Worm (Caenorhabditis elegans) whole organism, midembryonic: ENCODE data around the gene gst-12.

Experiments used
- T22C8.4 ChIP-seq: fragments of 200-800 bp; sonication (Bioruptor generic); IDR thresholded peaks from 2 replicates; pipeline ENCODE4 v1.3.6; 2022; ENCODE audit warnings: missing genetic modification characterization, missing compliant biosample characterization
- cog-1 ChIP-seq: sonication (generic microtip); optimal IDR thresholded peaks from 2 replicates; lab custom pipeline; 2016; ENCODE audit warnings: missing genetic modification characterization, missing compliant biosample characterization
- flt-1 ChIP-seq: fragments of 200-800 bp; sonication (Bioruptor generic); IDR thresholded peaks from 2 replicates; pipeline ENCODE4 v1.3.6; 2022; ENCODE audit warnings: missing genetic modification characterization, missing compliant biosample characterization
- klf-2 ChIP-seq: fragments of 200-800 bp; sonication (Bioruptor generic); conservative IDR thresholded peaks from 2 replicates; pipeline ENCODE4 v1.3.6; 2022; ENCODE audit warnings: missing genetic modification reagents, missing genetic modification characterization, missing compliant biosample characterization
- med-1 ChIP-seq: sonication (generic microtip); optimal IDR thresholded peaks from 2 replicates; lab custom pipeline; 2017; ENCODE audit warnings: missing genetic modification characterization, mild to moderate bottlenecking, missing compliant biosample characterization, antibody characterized with exemption, missing genetic modification reagents; ENCODE audit not compliant: insufficient read depth
- ref-1 ChIP-seq: fragments of 200-800 bp; sonication (Bioruptor generic); conservative IDR thresholded peaks from 2 replicates; pipeline ENCODE4 v1.3.6; 2022; ENCODE audit warnings: missing genetic modification reagents, missing genetic modification characterization, missing compliant biosample characterization
- tab-1 ChIP-seq: fragments of 200-800 bp; sonication (Bioruptor generic); IDR thresholded peaks from 2 replicates; pipeline ENCODE4 v1.3.6; 2022; ENCODE audit warnings: missing genetic modification characterization, missing compliant biosample characterization
- ztf-23 ChIP-seq: fragments of 200-800 bp; sonication (Bioruptor generic); IDR thresholded peaks from 2 replicates; pipeline ENCODE4 v1.3.6; 2022; ENCODE audit warnings: missing genetic modification reagents, missing genetic modification characterization, missing compliant biosample characterization
- ztf-29 ChIP-seq: fragments of 200-800 bp; sonication (Bioruptor generic); IDR thresholded peaks from 2 replicates; pipeline ENCODE4 v1.3.6; 2022; ENCODE audit warnings: missing genetic modification reagents, missing genetic modification characterization, missing compliant biosample characterization

gst-12 gene

DNA sequence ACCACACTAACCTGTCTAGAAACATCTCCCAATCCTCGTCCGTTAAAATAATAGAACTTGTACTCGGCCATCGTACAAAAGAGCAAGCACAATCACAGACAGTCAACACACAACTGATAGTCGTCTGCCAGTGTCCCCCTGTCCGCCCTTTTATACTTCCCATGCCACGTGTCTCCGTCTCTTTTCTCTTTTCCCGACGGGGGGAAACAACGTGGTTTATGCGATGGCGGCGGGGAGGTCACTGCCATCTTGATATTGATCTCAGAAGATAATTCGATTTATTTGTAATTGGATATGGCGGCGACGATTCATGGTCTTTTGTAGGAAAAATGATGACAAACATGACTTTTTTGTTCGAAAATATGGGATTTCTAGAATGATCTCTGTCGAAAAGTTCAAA is 8.2 kb downstream of the gst-12 start, which contains the start of gene gst-20:
gst-20 (minus strand) TSS at position 170 of the 400 bp plus-strand sequence.
- no peak for TF ChIP-seq klf-2 (GFP tag; lab: Robert Waterston, UW)
- TF ChIP-seq cog-1 (tag; lab: Kevin White, UChicago) = no peak
- no peak for TF ChIP-seq ztf-29 (GFP tag; lab: Robert Waterston, UW)
- TF ChIP-seq ref-1 = no peak
- TF ChIP-seq T22C8.4 = no peak
- TF ChIP-seq ztf-23 = no peak
- no peak for TF ChIP-seq flt-1 (GFP tag; lab: Robert Waterston, UW)
- no peak for TF ChIP-seq tab-1 (GFP tag; lab: Robert Waterston, UW)
- TF ChIP-seq med-1 (GFP tag; lab: Kevin White, UChicago) = no peak

DNA sequence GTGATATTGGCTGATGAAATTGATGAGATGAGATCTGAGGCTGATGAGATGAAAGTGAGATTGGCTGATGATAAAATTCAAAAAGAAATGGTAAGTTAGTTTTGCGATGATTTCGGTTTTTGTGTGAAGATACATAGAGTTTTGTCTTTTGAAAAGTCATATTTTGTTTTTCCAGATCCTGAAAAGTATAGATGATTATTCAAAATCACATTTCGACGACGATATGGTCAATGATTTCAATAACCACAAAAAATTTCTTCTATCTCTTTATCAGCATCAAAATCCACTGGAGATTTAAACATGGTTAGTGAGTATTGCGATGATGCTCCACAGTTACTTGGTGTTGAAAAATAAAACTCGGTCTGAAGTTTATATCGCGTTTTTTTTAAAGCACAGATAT is 17.0 kb downstream of the gst-12 start, which contains the start of gene csp-1:
csp-1 (plus strand) TSS at position 301 of the 400 bp plus-strand sequence.
- TF ChIP-seq klf-2 (GFP tag; lab: Robert Waterston, UW) (no peak), T22C8.4 (no peak), tab-1 (GFP tag; lab: Robert Waterston, UW) (no peak), ztf-29 (GFP tag; lab: Robert Waterston, UW) (no peak), cog-1 (tag; lab: Kevin White, UChicago) (no peak), ref-1 (no peak), med-1 (GFP tag; lab: Kevin White, UChicago) (no peak), flt-1 (GFP tag; lab: Robert Waterston, UW) (no peak), ztf-23 (no peak)

DNA sequence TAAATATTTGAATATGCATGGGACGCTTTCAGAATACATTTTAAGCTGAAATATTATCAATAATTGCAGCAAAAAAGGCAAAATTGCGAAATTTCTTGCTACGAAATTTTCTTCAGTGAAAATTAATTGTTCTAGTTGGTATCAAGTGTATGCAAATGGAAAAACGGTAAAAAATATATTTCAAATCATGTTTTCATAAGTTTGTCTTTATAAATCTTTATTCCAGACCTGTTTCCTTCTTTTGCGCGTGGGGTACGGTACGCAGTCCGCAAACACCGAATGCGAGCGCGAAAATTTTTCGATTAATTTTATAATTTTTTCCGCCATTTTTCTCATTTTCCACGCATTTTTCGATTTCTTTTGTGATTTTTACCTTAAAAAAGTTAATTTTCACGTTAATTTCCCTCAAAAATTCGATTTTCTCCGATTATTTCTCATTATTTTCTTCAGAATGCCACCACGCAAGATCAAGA is 21.3 kb downstream of the gst-12 start, which contains the start of the genes fbxc-23 and csc-1:
fbxc-23 (minus strand) TSS at position 51 of the 473 bp plus-strand sequence.
csc-1 (plus strand) TSS at position 451 of the 473 bp plus-strand sequence.
- TF ChIP-seq tab-1 (GFP tag; lab: Robert Waterston, UW) = no peak
- no peak for TF ChIP-seq klf-2 (GFP tag; lab: Robert Waterston, UW)
- no peak for TF ChIP-seq med-1 (GFP tag; lab: Kevin White, UChicago)

DNA sequence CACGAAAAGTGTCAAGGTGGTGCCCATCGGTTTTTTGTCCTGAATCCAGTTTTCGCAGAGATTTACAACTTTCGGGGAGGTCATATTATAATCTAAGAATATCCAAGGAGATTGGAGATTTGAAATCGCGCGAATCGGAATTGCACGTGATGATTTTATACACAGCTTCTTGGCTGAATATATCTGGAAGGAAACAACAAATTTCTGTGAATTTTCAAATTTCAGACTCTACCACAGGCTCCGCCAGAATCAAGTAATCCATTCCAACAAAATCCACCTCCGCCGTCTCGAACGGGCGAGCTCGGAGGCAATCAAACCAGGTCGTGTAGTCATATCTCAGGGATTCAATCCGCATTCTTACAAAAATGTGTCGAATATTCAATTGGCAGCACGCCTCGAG is 22.6 kb downstream of the gst-12 start:
- TF ChIP-seq T22C8.4 = no peak
- TF ChIP-seq flt-1 (GFP tag; lab: Robert Waterston, UW) = no peak
- no peak for TF ChIP-seq tab-1 (GFP tag; lab: Robert Waterston, UW)
- TF ChIP-seq ztf-23 = no peak
- no peak for TF ChIP-seq ztf-29 (GFP tag; lab: Robert Waterston, UW)
- TF ChIP-seq ref-1 = no peak
- no peak for TF ChIP-seq cog-1 (tag; lab: Kevin White, UChicago)
- TF ChIP-seq med-1 (GFP tag; lab: Kevin White, UChicago) = no peak
- no peak for TF ChIP-seq klf-2 (GFP tag; lab: Robert Waterston, UW)

DNA sequence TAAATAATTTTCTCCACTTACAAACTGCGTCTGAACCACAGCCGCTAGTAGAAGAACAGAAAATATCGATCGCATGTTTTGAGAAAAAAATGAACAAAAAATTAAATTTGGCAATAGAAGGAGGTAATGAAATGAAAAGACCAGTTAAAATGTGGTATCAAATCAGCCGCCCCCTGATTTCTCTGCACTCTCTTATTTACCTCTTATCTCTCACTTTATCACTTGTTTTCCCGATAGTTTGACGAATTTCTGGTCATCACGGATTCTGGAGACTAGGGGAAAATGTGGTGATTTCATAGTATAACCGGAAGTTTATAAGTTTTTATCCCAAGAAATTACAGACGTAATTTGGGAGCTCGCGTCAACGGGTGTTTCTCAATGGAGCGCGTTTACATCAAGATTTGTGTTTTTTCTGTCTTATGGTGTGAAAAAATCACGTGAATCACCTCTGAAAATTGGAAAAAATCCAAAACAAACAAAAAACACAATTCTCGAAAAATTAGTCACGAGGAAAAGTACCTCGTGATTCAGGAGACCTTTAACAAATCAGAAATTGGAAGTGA is 24.1 kb downstream of the gst-12 start, which contains the start of gene clec-146:
clec-146 (minus strand) TSS at position 116 of the 563 bp plus-strand sequence.
- no peak for TF ChIP-seq ztf-23
- TF ChIP-seq T22C8.4 = no peak
- no peak for TF ChIP-seq ref-1
- TF ChIP-seq klf-2 (GFP tag; lab: Robert Waterston, UW) = no peak
- TF ChIP-seq tab-1 (GFP tag; lab: Robert Waterston, UW) = no peak
- TF ChIP-seq cog-1 (tag; lab: Kevin White, UChicago) = no peak
- no peak for TF ChIP-seq med-1 (GFP tag; lab: Kevin White, UChicago)
- no peak for TF ChIP-seq flt-1 (GFP tag; lab: Robert Waterston, UW)
- TF ChIP-seq ztf-29 (GFP tag; lab: Robert Waterston, UW) = no peak

DNA sequence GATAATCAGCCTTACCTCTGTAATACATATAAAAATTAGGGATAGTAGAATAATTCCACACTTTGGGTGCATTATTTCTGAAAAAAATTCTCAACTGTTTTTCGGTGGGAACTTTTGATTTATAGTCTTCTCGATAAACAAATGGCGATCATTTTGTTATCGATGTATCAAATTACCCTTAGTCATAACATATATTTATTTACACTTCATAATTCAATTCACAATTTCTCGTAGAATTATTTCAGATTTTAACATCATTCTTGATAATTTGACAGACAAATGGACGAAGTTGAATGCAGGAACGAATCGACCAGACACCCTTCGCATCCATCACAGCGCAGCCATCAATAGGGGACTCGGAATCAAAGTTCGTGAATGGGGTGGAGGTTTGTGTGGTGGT is 27.4 kb downstream of the gst-12 start, which contains the start of gene clec-145:
clec-145 (minus strand) TSS at position 101 of the 400 bp plus-strand sequence.
- no peak for TF ChIP-seq klf-2 (GFP tag; lab: Robert Waterston, UW)
- no peak for TF ChIP-seq T22C8.4
- TF ChIP-seq ref-1 = no peak
- no peak for TF ChIP-seq ztf-29 (GFP tag; lab: Robert Waterston, UW)
- TF ChIP-seq med-1 (GFP tag; lab: Kevin White, UChicago) = no peak
- TF ChIP-seq tab-1 (GFP tag; lab: Robert Waterston, UW) = no peak
- no peak for TF ChIP-seq ztf-23
- TF ChIP-seq flt-1 (GFP tag; lab: Robert Waterston, UW) = no peak
- no peak for TF ChIP-seq cog-1 (tag; lab: Kevin White, UChicago)

DNA sequence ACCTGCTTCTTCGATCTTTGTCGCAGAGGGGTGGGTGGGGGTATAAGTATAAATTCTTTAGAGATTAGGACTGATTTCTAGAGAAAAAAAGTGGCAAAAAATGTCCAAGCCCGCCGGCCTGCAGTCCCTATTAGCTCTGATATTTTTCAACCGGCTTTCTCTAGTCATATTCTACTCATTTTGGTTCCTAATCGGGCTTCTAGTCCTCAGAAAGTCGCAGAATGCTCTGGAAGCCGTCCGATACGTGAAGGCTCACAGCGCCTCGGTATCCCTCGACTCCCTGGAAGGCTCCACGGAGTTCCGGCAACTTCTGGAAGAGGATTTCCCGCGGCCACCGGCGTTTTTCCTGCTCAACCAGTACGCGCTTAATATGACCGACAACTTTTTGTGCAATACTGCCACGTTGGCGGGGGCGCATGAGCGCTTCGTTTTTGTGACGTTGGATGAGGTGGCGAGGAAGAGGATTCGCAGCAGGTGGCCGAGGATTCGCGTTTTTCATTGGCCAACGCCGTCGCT is 32.1 kb downstream of the gst-12 start, which contains the start of gene Y48E1B.8:
Y48E1B.8 (plus strand) TSS at position 51 of the 516 bp plus-strand sequence.
- TF ChIP-seq tab-1 (GFP tag; lab: Robert Waterston, UW) (no peak), ztf-29 (GFP tag; lab: Robert Waterston, UW) (no peak), T22C8.4 (no peak)

DNA sequence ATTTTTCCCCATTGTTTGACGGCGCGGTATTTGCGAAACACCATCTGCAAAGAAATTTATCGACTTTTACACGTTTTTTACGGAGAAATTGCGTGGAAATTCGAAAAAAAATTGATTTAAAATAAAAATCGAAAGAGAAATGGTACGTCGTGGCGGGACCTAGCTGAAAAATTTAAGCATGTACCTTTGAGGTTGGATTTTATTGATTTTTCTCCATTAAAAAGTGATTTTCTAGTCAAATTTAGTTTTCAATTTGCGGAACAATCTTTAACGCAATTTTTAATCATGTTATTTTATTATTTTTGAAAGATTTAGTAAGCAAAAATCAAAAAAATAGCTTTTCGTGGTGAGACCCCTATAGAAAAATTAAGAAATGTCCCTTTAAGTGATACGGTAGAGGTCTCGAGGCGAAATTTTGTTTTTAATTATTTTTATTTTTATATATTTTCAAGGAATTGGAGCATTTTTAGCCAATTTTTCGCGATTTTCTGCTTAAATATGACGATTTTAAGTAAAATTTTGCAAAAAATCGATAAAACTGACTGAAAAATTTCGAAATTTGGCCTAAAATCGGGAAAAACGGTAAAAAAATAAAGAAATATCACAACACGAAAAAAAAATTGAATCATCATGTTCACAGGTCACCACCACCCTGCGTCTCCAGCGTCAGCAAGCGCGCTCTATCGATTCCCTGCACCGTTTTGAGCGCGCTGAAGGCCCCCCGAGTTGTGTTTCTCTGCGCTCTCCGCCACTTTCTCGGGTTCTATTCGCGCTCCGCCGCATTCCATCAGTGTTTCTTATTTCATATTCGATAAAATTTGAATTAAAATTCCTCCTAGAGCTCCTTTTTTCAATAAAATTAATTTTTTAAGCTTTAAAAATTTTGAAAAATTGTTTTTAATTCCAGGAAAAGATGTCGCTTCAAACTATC is 42.6 kb downstream of the gst-12 start, which contains the start of the genes mrpl-37 and lin-38:
mrpl-37 (minus strand) TSS at position 51 of the 931 bp plus-strand sequence.
lin-38 (plus strand) TSS at position 908 of the 931 bp plus-strand sequence.
- TF ChIP-seq ztf-23 (no peak), T22C8.4 (peak; percentile 24; the same call in 1 of the 2 replicates), cog-1 (tag; lab: Kevin White, UChicago) (peak; percentile 33)

DNA sequence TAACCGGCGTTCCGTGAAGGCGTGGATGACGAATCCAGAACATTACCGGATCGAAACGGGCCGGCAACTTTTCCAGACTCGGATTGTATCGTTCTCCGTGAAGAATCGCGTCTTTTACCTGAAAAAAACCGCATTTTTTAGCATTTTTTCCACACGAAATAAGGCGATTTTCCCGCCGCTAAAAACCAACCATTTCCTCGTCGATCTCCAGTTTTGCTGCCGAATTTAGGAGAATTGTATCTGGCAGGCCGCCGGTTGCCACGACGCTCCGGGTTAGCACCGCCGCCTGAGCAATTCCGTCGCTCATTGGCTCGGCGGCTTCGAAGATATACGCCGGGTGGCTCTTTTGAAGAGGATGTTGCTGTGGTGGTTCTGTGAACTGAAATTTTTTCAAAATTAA is 43.5 kb downstream of the gst-12 start:
- TF ChIP-seq med-1 (GFP tag; lab: Kevin White, UChicago) (no peak), tab-1 (GFP tag; lab: Robert Waterston, UW) (no peak), ztf-29 (GFP tag; lab: Robert Waterston, UW) (no peak), ztf-23 (no peak), ref-1 (no peak), T22C8.4 (no peak), cog-1 (tag; lab: Kevin White, UChicago) (no peak), klf-2 (GFP tag; lab: Robert Waterston, UW) (no peak), flt-1 (GFP tag; lab: Robert Waterston, UW) (no peak)
